Fruit fly (Drosophila melanogaster) whole organism, embryonic: ENCODE results near the gene CG14965.

Source experiments
- CG17359 ChIP-seq: fragments of 200-800 bp; sonication (Bioruptor generic); optimal IDR thresholded peaks from 3 replicates; lab custom pipeline; 2018; ENCODE audit warnings: missing biosample characterization, mild to moderate bottlenecking, missing genetic modification characterization, moderate library complexity
- CG6689 ChIP-seq: fragments of 200-800 bp; sonication (Bioruptor generic); IDR thresholded peaks from 2 replicates; pipeline ENCODE4 v1.3.6; 2022; ENCODE audit warnings: missing biosample characterization, missing genetic modification characterization
- CG7745 ChIP-seq: fragments of 200-800 bp; sonication (Bioruptor generic); optimal IDR thresholded peaks from 2 replicates; lab custom pipeline; 2018; ENCODE audit warnings: missing biosample characterization, mild to moderate bottlenecking, missing genetic modification characterization, moderate library complexity
- Ets65A ChIP-seq: fragments of 200-800 bp; sonication (Bioruptor generic); peaks from one replicate; lab custom pipeline; 2016; ENCODE audit warnings: missing biosample characterization, missing genetic modification characterization
- Lpt ChIP-seq: fragments of >200 bp; optimal IDR thresholded peaks from 2 replicates; lab custom pipeline; 2018; ENCODE audit warnings: missing biosample characterization, missing genetic modification characterization
- Oaz ChIP-seq: fragments of 200-800 bp; sonication (Bioruptor generic); IDR thresholded peaks from 2 replicates; pipeline ENCODE4 v1.3.6; 2022; ENCODE audit warnings: missing biosample characterization, missing genetic modification characterization
- Rfx ChIP-seq: fragments of 200-800 bp; sonication (Bioruptor generic); IDR thresholded peaks from 2 replicates; pipeline ENCODE4 v1.3.6; 2022; ENCODE audit warnings: missing biosample characterization, missing genetic modification characterization
- Scr ChIP-seq: fragments of 200-800 bp; sonication (Bioruptor generic); IDR thresholded peaks from 2 replicates; pipeline ENCODE4 v1.3.6; 2022; ENCODE audit warnings: missing biosample characterization, missing genetic modification characterization; ENCODE audit not compliant: partially characterized antibody
- bsh ChIP-seq, 2 experiments: fragments of 200-800 bp; sonication (Bioruptor generic); optimal IDR thresholded peaks; 2 replicates each; lab custom pipeline; 2017 to 2018; ENCODE audit warnings: mild to moderate bottlenecking in 2 of 2, missing biosample characterization in 2 of 2, missing genetic modification characterization in 2 of 2, moderate library complexity in 1 of 2
- chinmo ChIP-seq: fragments of 200-800 bp; sonication (Bioruptor generic); IDR thresholded peaks from 4 replicates; pipeline ENCODE4 v1.3.6; 2022; ENCODE audit warnings: missing biosample characterization, missing genetic modification characterization; ENCODE audit not compliant: partially characterized antibody
- peb ChIP-seq: fragments of 200-800 bp; sonication (Bioruptor generic); IDR thresholded peaks from 2 replicates; pipeline ENCODE4 v1.3.6; 2022; ENCODE audit warnings: missing biosample characterization, missing genetic modification characterization
- sens-2 ChIP-seq: fragments of 200-800 bp; sonication (Bioruptor generic); IDR thresholded peaks from 2 replicates; pipeline ENCODE4 v1.3.6; 2022; ENCODE audit warnings: missing biosample characterization, missing genetic modification characterization
- sima ChIP-seq: fragments of 200-800 bp; sonication (Bioruptor generic); optimal IDR thresholded peaks from 2 replicates; lab custom pipeline; 2016; ENCODE audit warnings: missing biosample characterization, missing genetic modification characterization
- trh ChIP-seq: fragments of 200-800 bp; sonication (Bioruptor generic); optimal IDR thresholded peaks from 2 replicates; lab custom pipeline; 2016; ENCODE audit warnings: missing biosample characterization, missing genetic modification characterization

dm6 chr3L:3192333-3192894 lies at the start of gene CG14965:
- peak; percentile 73 for TF ChIP-seq Ets65A (GFP tag; lab: Kevin White, UChicago)
- no peak; the same call in 3 of the 4 replicates for TF ChIP-seq chinmo
- TF ChIP-seq trh (GFP tag; lab: Kevin White, UChicago), result no peak
- no peak for TF ChIP-seq Rfx (GFP tag; lab: Robert Waterston, UW)
- TF ChIP-seq Scr, result peak; percentile 94
- no peak for TF ChIP-seq CG7745 (tag; lab: Kevin White, UChicago)
- TF ChIP-seq Oaz (GFP tag; lab: Robert Waterston, UW), result no peak
- no peak for TF ChIP-seq peb (GFP tag; lab: Robert Waterston, UW)
- TF ChIP-seq CG17359 (tag; lab: Kevin White, UChicago), result no peak
- no peak for TF ChIP-seq Lpt (GFP tag; lab: Kevin White, UChicago)
- no peak for TF ChIP-seq bsh (GFP tag; optimal IDR thresholded peaks at IDR 0.05; lab: Kevin White, UChicago)
- no peak for TF ChIP-seq CG6689 (GFP tag; lab: Robert Waterston, UW)
- no peak for TF ChIP-seq sens-2 (GFP tag; lab: Robert Waterston, UW)
- no peak for TF ChIP-seq sima (GFP tag; lab: Kevin White, UChicago)
